Worm (Caenorhabditis elegans) whole organism, young adult: ENCODE results near the gene R13A5.15.

Experiments
- hlh-12 ChIP-seq: sonication (generic microtip); optimal IDR thresholded peaks from 2 replicates; lab custom pipeline; 2016; ENCODE audit warnings: missing genetic modification characterization, missing compliant biosample characterization
- lin-35 ChIP-seq, 3 experiments: fragments of 150-350 bp in 2 of 3; sonication (generic microtip) in 1 of 3; optimal IDR thresholded peaks; 2 replicates each; lab custom pipeline; 2014 to 2018; ENCODE audit warnings: missing biosample characterization in 3 of 3, missing genetic modification characterization in 3 of 3, missing genetic modification reagents in 3 of 3
- nhr-80 ChIP-seq: sonication (generic microtip); optimal IDR thresholded peaks from 2 replicates; lab custom pipeline; 2016; ENCODE audit warnings: missing genetic modification characterization, missing compliant biosample characterization
- snpc-4 ChIP-seq, 5 experiments: fragments of 150-350 bp in 1 of 5; sonication (generic microtip) in 4 of 5; optimal IDR thresholded peaks; 2 replicates each; lab custom pipeline; 2014 to 2018; ENCODE audit warnings: missing genetic modification characterization in 5 of 5, missing biosample characterization in 3 of 5, antibody characterized with exemption in 2 of 5, mild to moderate bottlenecking in 2 of 5, missing compliant biosample characterization in 2 of 5, missing genotype in 2 of 5, moderate library complexity in 2 of 5, missing genetic modification reagents in 1 of 5

DNA sequence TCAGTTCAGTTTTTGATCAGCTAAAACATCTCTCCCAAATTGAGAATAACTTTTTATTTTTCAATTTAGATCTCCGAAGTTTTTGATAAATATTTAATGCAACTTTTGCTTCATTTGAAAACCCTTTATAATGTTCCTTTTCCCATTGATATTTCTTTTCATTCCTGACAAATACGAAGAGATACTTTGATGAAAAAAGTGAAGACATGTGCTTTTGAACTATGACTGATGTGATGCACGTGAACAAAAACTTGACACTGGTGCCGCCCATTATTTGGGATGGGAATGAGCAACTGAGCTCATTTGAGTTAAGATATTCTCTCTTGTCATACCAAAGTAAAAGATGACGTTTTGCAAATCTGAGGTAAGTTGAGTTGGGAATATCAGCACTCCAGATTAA is 28.1 kb upstream of the R13A5.15 start, which contains the start of gene T04A6.1:
- TF ChIP-seq hlh-12 (tag; lab: Kevin White, UChicago) (no peak), lin-35 (GFP tag; optimal IDR thresholded peaks at IDR 0.05; lab: Kevin White, UChicago) (no peak), nhr-80 (tag; lab: Kevin White, UChicago) (no peak), snpc-4 (GFP tag; optimal IDR thresholded peaks at IDR 0.05; lab: Kevin White, UChicago) (no peak), snpc-4 (tag; optimal IDR thresholded peaks at IDR 0.05; lab: Kevin White, UChicago) (no peak)
